Worm (Caenorhabditis elegans) whole organism, L3 larva: ENCODE data around the gene glb-32.

Source experiments
- R02D3.7 ChIP-seq: fragments of 150-350 bp; optimal IDR thresholded peaks from 2 replicates; lab custom pipeline; 2014; ENCODE audit warnings: missing biosample characterization, missing genetic modification characterization
- ZK546.5 ChIP-seq: sonication (generic microtip); optimal IDR thresholded peaks from 2 replicates; lab custom pipeline; 2017; ENCODE audit warnings: missing biosample characterization, missing genetic modification characterization
- aly-2 ChIP-seq: fragments of 150-350 bp; optimal IDR thresholded peaks from 2 replicates; lab custom pipeline; 2014; ENCODE audit warnings: missing biosample characterization, missing genetic modification characterization
- ama-1 ChIP-seq: fragments of 150-350 bp; optimal IDR thresholded peaks from 2 replicates; lab custom pipeline; 2018
- ceh-16 ChIP-seq: sonication (generic microtip); optimal IDR thresholded peaks from 2 replicates; lab custom pipeline; 2017; ENCODE audit warnings: missing biosample characterization, missing genetic modification characterization
- ceh-28 ChIP-seq: fragments of 150-350 bp; optimal IDR thresholded peaks from 2 replicates; lab custom pipeline; 2014; ENCODE audit warnings: missing biosample characterization, missing genetic modification reagents, missing genetic modification characterization
- ceh-82 ChIP-seq: fragments of 150-350 bp; optimal IDR thresholded peaks from 2 replicates; lab custom pipeline; 2014; ENCODE audit warnings: missing biosample characterization, missing genetic modification characterization
- ceh-9 ChIP-seq: sonication (generic microtip); optimal IDR thresholded peaks from 2 replicates; lab custom pipeline; 2018; ENCODE audit warnings: missing biosample characterization, missing genetic modification characterization
- daf-12 ChIP-seq: fragments of 150-350 bp; optimal IDR thresholded peaks from 2 replicates; lab custom pipeline; 2014; ENCODE audit warnings: missing biosample characterization, missing genetic modification reagents, missing genetic modification characterization
- egl-5 ChIP-seq: fragments of 150-350 bp; optimal IDR thresholded peaks from 2 replicates; lab custom pipeline; 2017; ENCODE audit warnings: missing biosample characterization, missing genetic modification reagents, missing genetic modification characterization, inconsistent platforms
- elt-1 ChIP-seq: fragments of 150-350 bp; optimal IDR thresholded peaks from 2 replicates; lab custom pipeline; 2014; ENCODE audit warnings: missing biosample characterization, missing genetic modification characterization
- elt-2 ChIP-seq: sonication (generic microtip); optimal IDR thresholded peaks from 2 replicates; lab custom pipeline; 2016; ENCODE audit warnings: missing genetic modification reagents, mild to moderate bottlenecking, missing genetic modification characterization, missing compliant biosample characterization
- elt-3 ChIP-seq, 3 experiments: fragments of 150-350 bp in 1 of 3; sonication (generic microtip) in 2 of 3; optimal IDR thresholded peaks; 2 replicates in 2 of 3; 4 replicates in 1 of 3; lab custom pipeline; 2014 to 2017; ENCODE audit warnings: missing biosample characterization in 3 of 3, missing genetic modification characterization in 3 of 3
- eor-1 ChIP-seq, 2 experiments: fragments of 150-350 bp; optimal IDR thresholded peaks; 2 replicates each; lab custom pipeline; 2014 to 2018; ENCODE audit warnings: missing biosample characterization in 2 of 2, missing genetic modification characterization in 2 of 2
- fkh-10 ChIP-seq: sonication (generic microtip); optimal IDR thresholded peaks from 2 replicates; lab custom pipeline; 2017; ENCODE audit warnings: missing biosample characterization, missing genetic modification reagents, missing genetic modification characterization
- fkh-2 ChIP-seq: fragments of 150-350 bp; optimal IDR thresholded peaks from 2 replicates; lab custom pipeline; 2014; ENCODE audit warnings: missing biosample characterization, missing genetic modification reagents, missing genetic modification characterization
- hmg-11 ChIP-seq: sonication (generic microtip); optimal IDR thresholded peaks from 2 replicates; lab custom pipeline; 2016; ENCODE audit warnings: missing genetic modification characterization, missing compliant biosample characterization
- jun-1 ChIP-seq: fragments of 150-350 bp; optimal IDR thresholded peaks from 2 replicates; lab custom pipeline; 2014; ENCODE audit warnings: missing biosample characterization, missing genetic modification reagents, missing genetic modification characterization
- lin-39 ChIP-seq: fragments of 150-350 bp; optimal IDR thresholded peaks from 2 replicates; lab custom pipeline; 2018; ENCODE audit warnings: missing biosample characterization, missing genetic modification reagents, missing genetic modification characterization
- mdl-1 ChIP-seq: fragments of 150-350 bp; optimal IDR thresholded peaks from 2 replicates; lab custom pipeline; 2014; ENCODE audit warnings: missing biosample characterization, missing genetic modification characterization
- nfya-1 ChIP-seq: sonication (generic microtip); optimal IDR thresholded peaks from 2 replicates; lab custom pipeline; 2017; ENCODE audit warnings: missing genetic modification characterization, mild to moderate bottlenecking, missing compliant biosample characterization, antibody characterized with exemption, moderate library complexity; ENCODE audit not compliant: insufficient read depth
- nhr-11 ChIP-seq: fragments of 150-350 bp; optimal IDR thresholded peaks from 2 replicates; lab custom pipeline; 2014; ENCODE audit warnings: missing biosample characterization, missing genetic modification characterization
- nhr-23 ChIP-seq: fragments of 150-350 bp; optimal IDR thresholded peaks from 2 replicates; lab custom pipeline; 2014; ENCODE audit warnings: missing biosample characterization, missing genetic modification reagents, missing genetic modification characterization
- nhr-237 ChIP-seq: fragments of 150-350 bp; optimal IDR thresholded peaks from 2 replicates; lab custom pipeline; 2014; ENCODE audit warnings: missing biosample characterization, missing genetic modification characterization
- nhr-25 ChIP-seq: sonication (generic microtip); optimal IDR thresholded peaks from 2 replicates; lab custom pipeline; 2017; ENCODE audit warnings: missing biosample characterization, missing genetic modification characterization
- nhr-43 ChIP-seq: sonication (generic microtip); optimal IDR thresholded peaks from 2 replicates; lab custom pipeline; 2016; ENCODE audit warnings: mild to moderate bottlenecking, missing genetic modification characterization, missing compliant biosample characterization; ENCODE audit not compliant: poor library complexity, severe bottlenecking
- nhr-67 ChIP-seq: fragments of 150-350 bp; optimal IDR thresholded peaks from 2 replicates; lab custom pipeline; 2014; ENCODE audit warnings: missing biosample characterization, missing genetic modification characterization
- nhr-76 ChIP-seq: fragments of 150-350 bp; sonication (generic microtip); optimal IDR thresholded peaks from 5 replicates; lab custom pipeline; 2014; ENCODE audit warnings: missing biosample characterization, missing genetic modification characterization
- nhr-77 ChIP-seq: fragments of 150-350 bp; optimal IDR thresholded peaks from 2 replicates; lab custom pipeline; 2014; ENCODE audit warnings: missing biosample characterization, missing genetic modification characterization
- pha-4 ChIP-seq: fragments of 150-350 bp; optimal IDR thresholded peaks from 2 replicates; lab custom pipeline; 2014; ENCODE audit warnings: missing biosample characterization, missing genetic modification reagents, missing genetic modification characterization
- pqm-1 ChIP-seq: fragments of 150-350 bp; optimal IDR thresholded peaks from 2 replicates; lab custom pipeline; 2017; ENCODE audit warnings: missing biosample characterization, missing genetic modification characterization, inconsistent platforms
- skn-1 ChIP-seq: fragments of 150-350 bp; optimal IDR thresholded peaks from 2 replicates; lab custom pipeline; 2014; ENCODE audit warnings: missing biosample characterization, missing genetic modification characterization
- unc-39 ChIP-seq: sonication (generic microtip); optimal IDR thresholded peaks from 4 replicates; lab custom pipeline; 2017; ENCODE audit warnings: missing biosample characterization, missing genetic modification characterization
- unc-62 ChIP-seq: fragments of 150-350 bp; sonication (generic microtip); optimal IDR thresholded peaks from 4 replicates; lab custom pipeline; 2014; ENCODE audit warnings: missing biosample characterization, missing genetic modification reagents, missing genetic modification characterization
- zag-1 ChIP-seq: fragments of 150-350 bp; optimal IDR thresholded peaks from 2 replicates; lab custom pipeline; 2014; ENCODE audit warnings: missing biosample characterization, missing genetic modification characterization
- ztf-11 ChIP-seq: fragments of 150-350 bp; optimal IDR thresholded peaks from 2 replicates; lab custom pipeline; 2014; ENCODE audit warnings: missing biosample characterization, missing genetic modification characterization
- ztf-4 ChIP-seq: fragments of 150-350 bp; optimal IDR thresholded peaks from 2 replicates; lab custom pipeline; 2014; ENCODE audit warnings: missing biosample characterization, missing genetic modification characterization

Gene glb-32

ce11 chrV:5049333-5049942 is 39.9 kb downstream of the glb-32 start, which contains the start of the genes pqn-51 and K11D12.14 (continued):
- peak; percentile 96 for TF ChIP-seq ama-1 (lab: Kevin White, UChicago)
- peak; percentile 81 for TF ChIP-seq pqm-1 (tag; lab: Kevin White, UChicago)
- no peak for TF ChIP-seq mdl-1 (tag; lab: Kevin White, UChicago)
- peak; percentile 95 for TF ChIP-seq nfya-1
- peak; percentile 61 for TF ChIP-seq R02D3.7 (tag; lab: Kevin White, UChicago)
- peak; percentile 86 for TF ChIP-seq nhr-11 (tag; lab: Kevin White, UChicago)
- TF ChIP-seq nhr-43 (tag; lab: Kevin White, UChicago) = peak; percentile 79

ce11 chrV:5046558-5046957 is 42.8 kb downstream of the glb-32 start:
- TF ChIP-seq skn-1 = no peak
- TF ChIP-seq nhr-67 (tag; lab: Kevin White, UChicago) = no peak
- TF ChIP-seq nhr-25 (tag; lab: Kevin White, UChicago) = no peak
- TF ChIP-seq elt-1 = no peak
- no peak for TF ChIP-seq elt-3 (tag; optimal IDR thresholded peaks at IDR 0.05; lab: Kevin White, UChicago)
- no peak for TF ChIP-seq fkh-2 (tag; lab: Kevin White, UChicago)

ce11 chrV:5046103-5046502 is 43.2 kb downstream of the glb-32 start, which contains the start of gene exc-14:
exc-14 (minus strand) TSS chrV:5046203.
- TF ChIP-seq fkh-2 (tag; lab: Kevin White, UChicago) (no peak), daf-12 (tag; lab: Kevin White, UChicago) (no peak), nhr-23 (no peak), R02D3.7 (tag; lab: Kevin White, UChicago) (no peak), nhr-11 (tag; lab: Kevin White, UChicago) (no peak), ceh-16 (tag; lab: Kevin White, UChicago) (no peak), elt-2 (tag; lab: Kevin White, UChicago) (no peak), mdl-1 (tag; lab: Kevin White, UChicago) (no peak), zag-1 (no peak), nhr-25 (tag; lab: Kevin White, UChicago) (no peak), ZK546.5 (no peak), egl-5 (tag; lab: Kevin White, UChicago) (no peak), eor-1 (tag; optimal IDR thresholded peaks at IDR 0.05; lab: Kevin White, UChicago) (no peak)

- no peak for TF ChIP-seq ceh-28 (tag; lab: Kevin White, UChicago)
- TF ChIP-seq elt-1 = no peak
- TF ChIP-seq unc-62 (GFP tag; lab: Kevin White, UChicago) = no peak
- TF ChIP-seq egl-5 (tag; lab: Kevin White, UChicago) = no peak
- no peak for TF ChIP-seq mdl-1 (tag; lab: Kevin White, UChicago)
- no peak for TF ChIP-seq nfya-1
- no peak for TF ChIP-seq pqm-1 (tag; lab: Kevin White, UChicago)
- no peak for TF ChIP-seq nhr-76
- no peak for TF ChIP-seq pha-4
- no peak for TF ChIP-seq zag-1
- TF ChIP-seq nhr-43 (tag; lab: Kevin White, UChicago) = no peak
- no peak for TF ChIP-seq ama-1 (lab: Kevin White, UChicago)
- TF ChIP-seq lin-39 = no peak
- no peak for TF ChIP-seq nhr-25 (tag; lab: Kevin White, UChicago)
- TF ChIP-seq ztf-4 (tag; lab: Kevin White, UChicago) = no peak
- TF ChIP-seq nhr-237 (tag; lab: Kevin White, UChicago) = no peak
Observed at ce11 chrV:5040925-5041324, 48.4 kb downstream of the glb-32 start, which contains the start of gene K11D12.8. K11D12.8 (minus strand) TSS chrV:5041001.

- TF ChIP-seq jun-1 (tag; lab: Kevin White, UChicago) = no peak
- no peak for TF ChIP-seq nhr-77 (tag; lab: Kevin White, UChicago)
- TF ChIP-seq R02D3.7 (tag; lab: Kevin White, UChicago) = no peak
- TF ChIP-seq ceh-9 (tag; lab: Kevin White, UChicago) = no peak
- no peak for TF ChIP-seq unc-39 (tag; lab: Kevin White, UChicago)
- TF ChIP-seq elt-2 (tag; lab: Kevin White, UChicago) = no peak
- no peak for TF ChIP-seq nhr-23
- TF ChIP-seq skn-1 = no peak
- no peak for TF ChIP-seq ama-1 (lab: Kevin White, UChicago)
- TF ChIP-seq hmg-11 = no peak
- no peak for TF ChIP-seq nhr-237 (tag; lab: Kevin White, UChicago)
- no peak for TF ChIP-seq egl-5 (tag; lab: Kevin White, UChicago)
- no peak for TF ChIP-seq ZK546.5
- no peak for TF ChIP-seq fkh-10
- TF ChIP-seq ztf-11 (tag; lab: Kevin White, UChicago) = no peak
- TF ChIP-seq ceh-82 (tag; lab: Kevin White, UChicago) = no peak
- TF ChIP-seq ztf-4 (tag; lab: Kevin White, UChicago) = no peak
- TF ChIP-seq lin-39 = no peak
- TF ChIP-seq aly-2 (tag; lab: Kevin White, UChicago) = no peak
Observed at ce11 chrV:5039559-5039958, 49.8 kb downstream of the glb-32 start, which contains the start of gene K11D12.11. K11D12.11 (minus strand) TSS chrV:5039600.
